Fruit fly (Drosophila melanogaster): ENCODE results near the gene CG32037.

CG32037 gene

DNA sequence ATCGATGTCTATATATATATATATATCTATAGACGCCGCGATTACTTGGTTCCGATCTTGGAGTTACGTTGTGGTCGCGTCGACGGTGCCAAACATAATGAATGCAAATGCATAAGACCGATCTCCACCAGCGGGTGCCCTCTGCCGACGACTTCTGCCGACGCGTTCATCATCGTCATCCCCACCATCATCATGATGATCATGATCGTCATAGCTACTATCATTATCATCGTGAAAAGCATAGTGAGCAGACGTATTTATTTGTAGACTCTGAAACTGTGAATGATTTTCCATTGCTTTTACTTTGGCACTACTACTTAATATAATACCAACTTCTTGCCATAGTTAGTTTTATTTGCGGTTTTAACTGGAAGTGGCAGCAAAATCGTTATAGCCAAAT is at the start of gene CG32037:
Gene CG32037 (minus strand): TSS at position 101 of the 400 bp plus-strand sequence.
- TF ChIP-seq Snoo (tag; optimal IDR thresholded peaks at IDR 0.05) (no peak), CG12605 (GFP tag; IDR thresholded peaks at IDR 0.05) (no peak), Pif1A (GFP tag; optimal IDR thresholded peaks at IDR 0.05) (no peak), CG9948 (tag; optimal IDR thresholded peaks at IDR 0.05) (no peak), D1 (tag; optimal IDR thresholded peaks at IDR 0.05) (no peak), gl (tag; optimal IDR thresholded peaks at IDR 0.05) (no peak), Ets98B (GFP tag; IDR thresholded peaks at IDR 0.05) (no peak), EcR (GFP tag; optimal IDR thresholded peaks at IDR 0.05) (no peak), CG10348 (GFP tag; IDR thresholded peaks at IDR 0.05) (no peak)

dm6 chr3L:9528835-9529234 is 36.8 kb upstream of the CG32037 start, which contains the start of gene Or67a:
TSS of gene Or67a (plus strand) at chr3L:9529067.
- no peak for TF ChIP-seq CG8159 (tag; optimal IDR thresholded peaks at IDR 0.05)
- TF ChIP-seq CG15710 (tag; optimal IDR thresholded peaks at IDR 0.05) = no peak
- TF ChIP-seq CG14655 (GFP tag; optimal IDR thresholded peaks at IDR 0.05) = peak; percentile 27
- peak; percentile 29 for TF ChIP-seq CG8301 (tag; optimal IDR thresholded peaks at IDR 0.05)
- TF ChIP-seq CG34367 (tag; optimal IDR thresholded peaks at IDR 0.05) = no peak
- peak; percentile 99 for TF ChIP-seq EcR (GFP tag; optimal IDR thresholded peaks at IDR 0.05)
- TF ChIP-seq rn (GFP tag; IDR thresholded peaks at IDR 0.05) = no peak
- no peak for TF ChIP-seq Ets98B (GFP tag; IDR thresholded peaks at IDR 0.05)
- no peak for TF ChIP-seq CG13204 (GFP tag; optimal IDR thresholded peaks at IDR 0.05)
- no peak for TF ChIP-seq Pif1A (GFP tag; optimal IDR thresholded peaks at IDR 0.05)

DNA sequence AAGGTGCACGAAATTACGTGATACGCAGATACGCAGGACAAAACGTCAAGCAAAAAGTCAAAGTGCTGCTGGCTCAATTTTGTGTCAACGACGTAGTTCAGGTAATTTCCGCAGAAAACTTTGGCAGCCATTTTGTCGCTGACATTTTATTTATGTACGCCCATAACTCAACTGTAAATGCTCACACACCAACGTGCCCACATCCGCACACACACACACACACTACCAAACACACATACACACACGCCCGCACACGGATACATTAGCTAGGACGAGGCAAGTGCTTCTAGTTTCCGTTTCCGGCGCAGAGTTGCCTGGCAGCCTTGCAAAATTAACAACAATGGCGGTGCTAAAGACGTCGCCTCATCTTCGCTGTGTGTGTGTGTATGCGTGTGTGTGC is 33.4 kb upstream of the CG32037 start, which contains the start of gene CG33700:
Gene CG33700 (minus strand): TSS at position 101 of the 400 bp plus-strand sequence.
- TF ChIP-seq CG4496 (GFP tag; IDR thresholded peaks at IDR 0.05) = 0 out of 3 replicates have a peak, but pooled peaks have one; percentile 28
- TF ChIP-seq rn (GFP tag; IDR thresholded peaks at IDR 0.05) = no peak

DNA sequence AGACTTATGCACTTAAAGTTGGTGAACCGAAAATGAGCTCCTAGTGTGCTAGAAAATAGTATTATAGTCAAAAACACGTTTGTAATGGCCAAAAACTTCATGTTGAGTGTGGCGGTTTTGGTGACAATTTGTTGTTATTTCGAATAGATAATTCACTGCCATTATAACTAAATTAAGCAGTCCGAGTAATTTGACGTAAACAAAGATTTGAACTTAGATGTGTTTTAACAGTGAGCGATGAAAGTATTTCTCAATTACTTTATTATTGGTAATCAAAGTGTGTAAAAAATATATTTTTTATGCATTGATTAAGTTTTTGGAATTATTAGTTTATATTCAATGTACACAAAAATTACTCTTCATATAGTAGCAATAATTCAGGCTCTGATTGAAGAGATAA is 21.3 kb upstream of the CG32037 start, which contains the start of gene CG33702:
Gene CG33702 (minus strand): TSS at position 101 of the 400 bp plus-strand sequence.
- TF ChIP-seq CG10348 (GFP tag; IDR thresholded peaks at IDR 0.05) = no peak
- TF ChIP-seq Snoo (tag; optimal IDR thresholded peaks at IDR 0.05) = no peak
- TF ChIP-seq EcR (GFP tag; optimal IDR thresholded peaks at IDR 0.05) = no peak
- no peak for TF ChIP-seq CG14655 (GFP tag; optimal IDR thresholded peaks at IDR 0.05)
- TF ChIP-seq gl (tag; optimal IDR thresholded peaks at IDR 0.05) = no peak

- no peak for TF ChIP-seq CG8301 (tag; optimal IDR thresholded peaks at IDR 0.05)
- no peak for TF ChIP-seq Pif1A (GFP tag; optimal IDR thresholded peaks at IDR 0.05)
Observed at dm6 chr3L:9512560-9512959, 20.5 kb upstream of the CG32037 start, which contains the start of gene CG33703. TSS of gene CG33703 (minus strand) at chr3L:9512660.

- TF ChIP-seq fd96Ca (GFP tag; IDR thresholded peaks at IDR 0.05) = no peak
- TF ChIP-seq CG17806 (tag; optimal IDR thresholded peaks at IDR 0.05) = peak; percentile 10
- peak; percentile 21 for TF ChIP-seq gl (tag; optimal IDR thresholded peaks at IDR 0.05)
- TF ChIP-seq CG4496 (GFP tag; IDR thresholded peaks at IDR 0.05) = no peak; the same call in 2 of the 3 replicates
- peak; percentile 28 for TF ChIP-seq CG8159 (tag; optimal IDR thresholded peaks at IDR 0.05)
- TF ChIP-seq Pif1A (GFP tag; optimal IDR thresholded peaks at IDR 0.05) = peak; percentile 18
- TF ChIP-seq Ets98B (GFP tag; IDR thresholded peaks at IDR 0.05) = peak; percentile 50
- peak; percentile 28 for TF ChIP-seq CG15710 (tag; optimal IDR thresholded peaks at IDR 0.05)
Observed at dm6 chr3L:9511287-9512256, 19.6 kb upstream of the CG32037 start, which contains the start of gene RpS9. TSS of gene RpS9 (minus strand) at chr3L:9511531.

- TF ChIP-seq CG32121 (GFP tag; IDR thresholded peaks at IDR 0.05) (no peak), gl (tag; optimal IDR thresholded peaks at IDR 0.05) (peak; percentile 23), Pif1A (GFP tag; optimal IDR thresholded peaks at IDR 0.05) (peak; percentile 37), CG13204 (GFP tag; optimal IDR thresholded peaks at IDR 0.05) (peak; percentile 77), CG15710 (tag; optimal IDR thresholded peaks at IDR 0.05) (no peak), EcR (GFP tag; optimal IDR thresholded peaks at IDR 0.05) (peak; percentile 57), Ets98B (GFP tag; IDR thresholded peaks at IDR 0.05) (0 out of 2 replicates have a peak, but pooled peaks have one; percentile 35), CG4496 (GFP tag; IDR thresholded peaks at IDR 0.05) (peak; percentile 65; the same call in 2 of the 3 replicates), Snoo (tag; optimal IDR thresholded peaks at IDR 0.05) (peak; percentile 99), CG8301 (tag; optimal IDR thresholded peaks at IDR 0.05) (no peak), CG12605 (GFP tag; IDR thresholded peaks at IDR 0.05) (no peak; the same call in 1 of the 2 replicates)
Observed at dm6 chr3L:9509037-9509830, 17.2 kb upstream of the CG32037 start, which contains the start of gene CG3408. TSS of gene CG3408 (minus strand) at chr3L:9509583.

Data from whole organism, pupa.